Worm (Caenorhabditis elegans) whole organism, young adult: ENCODE data around the gene Y43F8B.29.

Source experiments
- B0019.2 ChIP-seq: fragments of 200-800 bp; sonication (Bioruptor generic); conservative IDR thresholded peaks from 2 replicates; pipeline ENCODE4 v1.3.6; 2022; ENCODE audit warnings: missing genetic modification reagents, missing genetic modification characterization, missing compliant biosample characterization
- B0261.1 ChIP-seq: sonication (generic microtip); optimal IDR thresholded peaks from 2 replicates; lab custom pipeline; 2016; ENCODE audit warnings: mild to moderate bottlenecking, missing genetic modification characterization, moderate library complexity, missing compliant biosample characterization
- C06A6.2 ChIP-seq: fragments of 200-800 bp; sonication (Bioruptor generic); conservative IDR thresholded peaks from 2 replicates; pipeline ENCODE4 v1.3.6; 2022; ENCODE audit warnings: missing genetic modification characterization, missing compliant biosample characterization
- D2030.7 ChIP-seq: fragments of 200-800 bp; sonication (Bioruptor generic); IDR thresholded peaks from 2 replicates; pipeline ENCODE4 v1.3.6; 2022; ENCODE audit warnings: missing genetic modification reagents, missing genetic modification characterization, missing compliant biosample characterization
- F10E7.11 ChIP-seq: sonication (generic microtip); optimal IDR thresholded peaks from 2 replicates; lab custom pipeline; 2017; ENCODE audit warnings: mild to moderate bottlenecking, missing genetic modification characterization, moderate library complexity, missing compliant biosample characterization
- F33H1.4 ChIP-seq: fragments of 200-800 bp; sonication (Bioruptor generic); IDR thresholded peaks from 2 replicates; pipeline ENCODE4 v1.3.6; 2022; ENCODE audit warnings: missing genetic modification reagents, missing genetic modification characterization, missing compliant biosample characterization
- F39B2.1 ChIP-seq: fragments of 200-800 bp; sonication (Bioruptor generic); IDR thresholded peaks from 2 replicates; pipeline ENCODE4 v1.3.6; 2022; ENCODE audit warnings: missing genetic modification reagents, missing genetic modification characterization, missing compliant biosample characterization
- K11D2.4 ChIP-seq: fragments of 200-800 bp; sonication (Bioruptor generic); IDR thresholded peaks from 2 replicates; pipeline ENCODE4 v1.3.6; 2022; ENCODE audit warnings: missing genetic modification reagents, missing genetic modification characterization, missing compliant biosample characterization
- Y53F4B.3 ChIP-seq: fragments of 200-800 bp; sonication (Bioruptor generic); IDR thresholded peaks from 2 replicates; pipeline ENCODE4 v1.3.6; 2022; ENCODE audit warnings: missing genetic modification reagents, missing genetic modification characterization, missing compliant biosample characterization
- Y53G8AR.9 ChIP-seq: fragments of 200-800 bp; sonication (Bioruptor generic); conservative IDR thresholded peaks from 2 replicates; pipeline ENCODE4 v1.3.6; 2022; ENCODE audit warnings: missing genetic modification reagents, missing genetic modification characterization, missing compliant biosample characterization
- Y56A3A.18 ChIP-seq: fragments of 200-800 bp; sonication (Bioruptor generic); IDR thresholded peaks from 2 replicates; pipeline ENCODE4 v1.3.6; 2022; ENCODE audit warnings: missing genetic modification reagents, missing genetic modification characterization, missing compliant biosample characterization
- akir-1 ChIP-seq: fragments of 200-800 bp; sonication (Bioruptor generic); optimal IDR thresholded peaks from 2 replicates; lab custom pipeline; 2018; ENCODE audit warnings: mild to moderate bottlenecking, missing genetic modification characterization, moderate library complexity, missing compliant biosample characterization
- aptf-3 ChIP-seq: fragments of 200-800 bp; sonication (Bioruptor generic); IDR thresholded peaks from 2 replicates; pipeline ENCODE4 v1.3.6; 2022; ENCODE audit warnings: missing genetic modification characterization, missing compliant biosample characterization
- athp-1 ChIP-seq: sonication (generic microtip); optimal IDR thresholded peaks from 2 replicates; lab custom pipeline; 2017; ENCODE audit warnings: mild to moderate bottlenecking, missing genetic modification characterization, missing compliant biosample characterization
- attf-6 ChIP-seq: fragments of 200-800 bp; sonication (Bioruptor generic); IDR thresholded peaks from 2 replicates; pipeline ENCODE4 v1.3.6; 2022; ENCODE audit warnings: missing genetic modification reagents, missing genetic modification characterization, missing compliant biosample characterization
- cebp-1 ChIP-seq, 2 experiments: fragments of 200-800 bp in 1 of 2; sonication (Bioruptor generic) in 1 of 2; sonication (generic microtip) in 1 of 2; IDR thresholded peaks in 1 of 2; optimal IDR thresholded peaks in 1 of 2; 2 replicates each; pipeline versions ENCODE4 v1.3.6 to Lab custom; 2017 to 2022; ENCODE audit warnings: missing compliant biosample characterization in 2 of 2, missing genetic modification characterization in 2 of 2, mild to moderate bottlenecking in 1 of 2, missing genetic modification reagents in 1 of 2, moderate library complexity in 1 of 2
- cebp-2 ChIP-seq: fragments of 200-800 bp; sonication (Bioruptor generic); IDR thresholded peaks from 2 replicates; pipeline ENCODE4 v1.3.6; 2022; ENCODE audit warnings: missing genetic modification characterization, missing compliant biosample characterization
- ceh-100 ChIP-seq: fragments of 200-800 bp; sonication (Bioruptor generic); IDR thresholded peaks from 2 replicates; pipeline ENCODE4 v1.3.6; 2022; ENCODE audit warnings: missing genetic modification reagents, missing genetic modification characterization, missing compliant biosample characterization
- ceh-58 ChIP-seq: fragments of 200-800 bp; sonication (Bioruptor generic); IDR thresholded peaks from 2 replicates; pipeline ENCODE4 v1.3.6; 2022; ENCODE audit warnings: missing genetic modification characterization, missing compliant biosample characterization
- dox-1 ChIP-seq: fragments of 200-800 bp; sonication (Bioruptor generic); IDR thresholded peaks from 2 replicates; pipeline ENCODE4 v1.3.6; 2022; ENCODE audit warnings: missing genetic modification reagents, missing genetic modification characterization, missing compliant biosample characterization
- dpl-1 ChIP-seq: fragments of 150-350 bp; optimal IDR thresholded peaks from 2 replicates; lab custom pipeline; 2014; ENCODE audit warnings: missing biosample characterization, missing genetic modification reagents, missing genetic modification characterization
- efl-1 ChIP-seq: fragments of 150-350 bp; optimal IDR thresholded peaks from 2 replicates; lab custom pipeline; 2014; ENCODE audit warnings: missing biosample characterization, missing genetic modification reagents, missing genetic modification characterization
- egl-44 ChIP-seq: fragments of 200-800 bp; sonication (Bioruptor generic); IDR thresholded peaks from 2 replicates; pipeline ENCODE4 v1.3.6; 2022; ENCODE audit warnings: missing genetic modification reagents, missing genetic modification characterization, missing compliant biosample characterization
- gei-17 ChIP-seq: fragments of 200-800 bp; sonication (Bioruptor generic); optimal IDR thresholded peaks from 2 replicates; lab custom pipeline; 2018; ENCODE audit warnings: mild to moderate bottlenecking, missing genetic modification characterization, missing compliant biosample characterization
- hlh-26 ChIP-seq: fragments of 200-800 bp; sonication (Bioruptor generic); conservative IDR thresholded peaks from 2 replicates; pipeline ENCODE4 v1.3.6; 2022; ENCODE audit warnings: missing genetic modification reagents, missing genetic modification characterization, missing compliant biosample characterization
- hrde-1 ChIP-seq: sonication (generic microtip); optimal IDR thresholded peaks from 2 replicates; lab custom pipeline; 2016; ENCODE audit warnings: missing genetic modification characterization, mild to moderate bottlenecking, missing compliant biosample characterization, moderate library complexity, missing genotype, missing genetic modification reagents, borderline replicate concordance
- lag-1 ChIP-seq: fragments of 200-800 bp; sonication (Bioruptor generic); IDR thresholded peaks from 2 replicates; pipeline ENCODE4 v1.3.6; 2022; ENCODE audit warnings: missing genetic modification reagents, missing genetic modification characterization, missing compliant biosample characterization
- let-526 ChIP-seq: fragments of 200-800 bp; sonication (Bioruptor generic); IDR thresholded peaks from 2 replicates; pipeline ENCODE4 v1.3.6; 2022; ENCODE audit warnings: missing genetic modification reagents, missing genetic modification characterization, missing compliant biosample characterization
- lin-35 ChIP-seq, 3 experiments: fragments of 150-350 bp in 2 of 3; sonication (generic microtip) in 1 of 3; optimal IDR thresholded peaks; 2 replicates each; lab custom pipeline; 2014 to 2018; ENCODE audit warnings: missing biosample characterization in 3 of 3, missing genetic modification characterization in 3 of 3, missing genetic modification reagents in 3 of 3
- lir-1 ChIP-seq: fragments of 200-800 bp; sonication (Bioruptor generic); conservative IDR thresholded peaks from 2 replicates; pipeline ENCODE4 v1.3.6; 2022; ENCODE audit warnings: missing genetic modification reagents, missing genetic modification characterization, missing compliant biosample characterization
- lsl-1 ChIP-seq: fragments of 200-800 bp; sonication (Bioruptor generic); optimal IDR thresholded peaks from 2 replicates; lab custom pipeline; 2018; ENCODE audit warnings: mild to moderate bottlenecking, missing genetic modification characterization, moderate library complexity, missing compliant biosample characterization
- lsy-27 ChIP-seq: sonication (generic microtip); optimal IDR thresholded peaks from 2 replicates; lab custom pipeline; 2017; ENCODE audit warnings: missing genetic modification characterization, mild to moderate bottlenecking, missing compliant biosample characterization, antibody characterized with exemption, missing genotype, borderline replicate concordance; ENCODE audit not compliant: insufficient read depth
- madf-8 ChIP-seq: fragments of 200-800 bp; sonication (Bioruptor generic); conservative IDR thresholded peaks from 2 replicates; pipeline ENCODE4 v1.3.6; 2022; ENCODE audit warnings: missing genetic modification reagents, missing genetic modification characterization, missing compliant biosample characterization
- mcd-1 ChIP-seq: fragments of 200-800 bp; sonication (Bioruptor generic); IDR thresholded peaks from 2 replicates; pipeline ENCODE4 v1.3.6; 2022; ENCODE audit warnings: missing genetic modification reagents, missing genetic modification characterization, missing compliant biosample characterization
- nhr-80 ChIP-seq: sonication (generic microtip); optimal IDR thresholded peaks from 2 replicates; lab custom pipeline; 2016; ENCODE audit warnings: missing genetic modification characterization, missing compliant biosample characterization
- nhr-90 ChIP-seq: sonication (generic microtip); optimal IDR thresholded peaks from 2 replicates; lab custom pipeline; 2016; ENCODE audit warnings: missing genotype, mild to moderate bottlenecking, missing genetic modification characterization, missing compliant biosample characterization
- pha-4 ChIP-seq: fragments of 150-350 bp; sonication (generic microtip); optimal IDR thresholded peaks from 2 replicates; lab custom pipeline; 2014; ENCODE audit warnings: missing biosample characterization, missing genetic modification reagents, missing genetic modification characterization
- rec-8 ChIP-seq, 2 experiments: sonication (generic microtip); optimal IDR thresholded peaks; 2 replicates each; lab custom pipeline; 2016; ENCODE audit warnings: mild to moderate bottlenecking in 2 of 2, missing genetic modification characterization in 2 of 2, missing genetic modification reagents in 2 of 2, missing genotype in 2 of 2, missing biosample characterization in 1 of 2, missing compliant biosample characterization in 1 of 2, moderate library complexity in 1 of 2
- repo-1 ChIP-seq: sonication (generic microtip); optimal IDR thresholded peaks from 2 replicates; lab custom pipeline; 2017; ENCODE audit warnings: mild to moderate bottlenecking, missing genetic modification characterization, missing compliant biosample characterization
- sdz-38 ChIP-seq: sonication (generic microtip); optimal IDR thresholded peaks from 2 replicates; lab custom pipeline; 2016; ENCODE audit warnings: missing genotype, missing genetic modification characterization, missing compliant biosample characterization
- snpc-3.4 ChIP-seq: sonication (generic microtip); optimal IDR thresholded peaks from 2 replicates; lab custom pipeline; 2017; ENCODE audit warnings: missing genetic modification characterization, mild to moderate bottlenecking, missing compliant biosample characterization, antibody characterized with exemption, moderate library complexity, missing genotype, missing genetic modification reagents
- tbx-9 ChIP-seq: sonication (generic microtip); optimal IDR thresholded peaks from 2 replicates; lab custom pipeline; 2016; ENCODE audit warnings: borderline replicate concordance, missing genetic modification characterization, inconsistent platforms, missing compliant biosample characterization
- unc-62 ChIP-seq: fragments of 150-350 bp; optimal IDR thresholded peaks from 2 replicates; lab custom pipeline; 2014; ENCODE audit warnings: missing biosample characterization, missing genetic modification reagents, missing genetic modification characterization
- zim-3 ChIP-seq: sonication (generic microtip); optimal IDR thresholded peaks from 2 replicates; lab custom pipeline; 2017; ENCODE audit warnings: mild to moderate bottlenecking, missing genetic modification characterization, moderate library complexity, missing compliant biosample characterization
- ztf-22 ChIP-seq: fragments of 200-800 bp; sonication (Bioruptor generic); optimal IDR thresholded peaks from 2 replicates; lab custom pipeline; 2018; ENCODE audit warnings: mild to moderate bottlenecking, missing genetic modification characterization, moderate library complexity, missing compliant biosample characterization
- ztf-3 ChIP-seq: fragments of 200-800 bp; sonication (Bioruptor generic); optimal IDR thresholded peaks from 2 replicates; lab custom pipeline; 2018; ENCODE audit warnings: mild to moderate bottlenecking, missing genetic modification characterization, missing compliant biosample characterization

Y43F8B.29 gene

DNA sequence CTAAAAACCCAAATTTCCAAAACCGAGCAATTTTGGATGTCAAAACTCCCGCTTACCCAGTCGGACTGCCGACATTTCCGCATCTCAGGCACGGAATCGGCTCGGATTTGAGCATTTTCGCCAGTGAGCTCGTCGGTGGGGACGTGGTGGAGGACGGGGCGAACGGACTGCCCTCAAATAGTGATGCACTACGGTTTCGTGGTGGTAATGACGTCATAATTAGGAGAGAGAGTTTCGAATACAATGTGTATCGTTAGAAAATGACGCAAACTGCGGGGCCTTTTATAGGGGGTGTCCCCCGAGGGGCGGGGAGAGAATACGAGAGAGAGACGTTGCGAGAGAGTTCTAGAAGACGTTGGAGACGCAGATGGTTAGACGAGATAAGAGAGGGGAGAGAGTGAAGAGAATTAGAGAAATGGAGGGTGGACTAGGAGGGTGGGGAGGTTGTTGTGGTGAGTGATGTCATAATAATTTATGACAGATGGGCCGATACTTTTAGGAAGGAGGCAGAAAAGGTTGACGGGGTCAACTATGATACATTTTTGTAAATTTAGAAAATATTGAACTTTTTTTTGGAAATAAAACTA is 31.2 kb downstream of the Y43F8B.29 start:
- TF ChIP-seq ztf-22 (GFP tag; lab: Kevin White, UChicago) (peak; percentile 91), unc-62 (GFP tag; lab: Kevin White, UChicago) (peak; percentile 72), attf-6 (GFP tag; lab: Robert Waterston, UW) (no peak), lsy-27 (tag; lab: Kevin White, UChicago) (no peak), D2030.7 (no peak), zim-3 (tag; lab: Kevin White, UChicago) (peak; percentile 70), egl-44 (GFP tag; lab: Robert Waterston, UW) (peak; percentile 56; the same call in 1 of the 2 replicates), lin-35 (GFP tag; optimal IDR thresholded peaks at IDR 0.05; lab: Kevin White, UChicago) (peak in 1 of 3 experiments; percentile 39), athp-1 (tag; lab: Kevin White, UChicago) (peak; percentile 28), ceh-58 (GFP tag; lab: Robert Waterston, UW) (0 out of 2 replicates have a peak, but pooled peaks have one; percentile 68), madf-8 (GFP tag; lab: Robert Waterston, UW) (no peak), cebp-1 (GFP tag; IDR thresholded peaks at IDR 0.05; lab: Robert Waterston, UW) (no peak; the same call in 1 of the 2 replicates), cebp-1 (tag; optimal IDR thresholded peaks at IDR 0.05; lab: Kevin White, UChicago) (peak; percentile 82), let-526 (GFP tag; lab: Robert Waterston, UW) (peak; percentile 41; the same call in 1 of the 2 replicates), F39B2.1 (no peak), rec-8 (tag; optimal IDR thresholded peaks at IDR 0.05; lab: Kevin White, UChicago) (no peak), lsl-1 (GFP tag; lab: Kevin White, UChicago) (no peak), Y53F4B.3 (GFP tag; lab: Robert Waterston, UW) (no peak), snpc-3.4 (tag; lab: Kevin White, UChicago) (no peak), hlh-26 (GFP tag; lab: Robert Waterston, UW) (0 out of 2 replicates have a peak, but pooled peaks have one; percentile 66), sdz-38 (tag; lab: Kevin White, UChicago) (no peak), akir-1 (no peak), Y56A3A.18 (GFP tag; lab: Robert Waterston, UW) (0 out of 2 replicates have a peak, but pooled peaks have one; percentile 72), hrde-1 (tag; lab: Kevin White, UChicago) (no peak), aptf-3 (GFP tag; lab: Robert Waterston, UW) (no peak), K11D2.4 (GFP tag; lab: Robert Waterston, UW) (peak; percentile 91), nhr-80 (tag; lab: Kevin White, UChicago) (peak; percentile 41), nhr-90 (peak; percentile 25), C06A6.2 (GFP tag; lab: Robert Waterston, UW) (peak; percentile 90), cebp-2 (GFP tag; lab: Robert Waterston, UW) (no peak), lir-1 (GFP tag; lab: Robert Waterston, UW) (peak; percentile 44; the same call in 1 of the 2 replicates), gei-17 (peak; percentile 82), dpl-1 (GFP tag; lab: Kevin White, UChicago) (no peak), B0261.1 (tag; lab: Kevin White, UChicago) (peak; percentile 18), B0019.2 (GFP tag; lab: Robert Waterston, UW) (no peak), efl-1 (GFP tag; lab: Kevin White, UChicago) (no peak), ztf-3 (GFP tag; lab: Kevin White, UChicago) (peak; percentile 84), Y53G8AR.9 (GFP tag; lab: Robert Waterston, UW) (peak; percentile 38; the same call in 1 of the 2 replicates), lag-1 (no peak), mcd-1 (GFP tag; lab: Robert Waterston, UW) (peak; percentile 70; the same call in 1 of the 2 replicates), ceh-100 (GFP tag; lab: Robert Waterston, UW) (peak; percentile 35; the same call in 1 of the 2 replicates), F33H1.4 (GFP tag; lab: Robert Waterston, UW) (no peak), F10E7.11 (tag; lab: Kevin White, UChicago) (peak; percentile 50), tbx-9 (tag; lab: Kevin White, UChicago) (no peak), repo-1 (tag; lab: Kevin White, UChicago) (peak; percentile 66), dox-1 (GFP tag; lab: Robert Waterston, UW) (peak; percentile 83), pha-4 (tag; lab: Kevin White, UChicago) (no peak)
